Worm (Caenorhabditis elegans) whole organism, young adult: Measurements from ENCODE around the gene F56A8.8.
"Not testable (repeated sequence)": the region's sequence is repeated elsewhere in the genome, so short reads cannot be mapped to it uniquely, and the experiment has no call there.

Experiments used
- B0019.2 ChIP-seq: fragments of 200-800 bp; sonication (Bioruptor generic); conservative IDR thresholded peaks from 2 replicates; pipeline ENCODE4 v1.3.6; 2022; ENCODE audit warnings: missing genetic modification reagents, missing genetic modification characterization, missing compliant biosample characterization
- K11D2.4 ChIP-seq: fragments of 200-800 bp; sonication (Bioruptor generic); IDR thresholded peaks from 2 replicates; pipeline ENCODE4 v1.3.6; 2022; ENCODE audit warnings: missing genetic modification reagents, missing genetic modification characterization, missing compliant biosample characterization
- K12H6.12 ChIP-seq: fragments of 200-800 bp; sonication (Bioruptor generic); optimal IDR thresholded peaks from 2 replicates; lab custom pipeline; 2018; ENCODE audit warnings: mild to moderate bottlenecking, missing genetic modification characterization, missing compliant biosample characterization
- Y53F4B.3 ChIP-seq: fragments of 200-800 bp; sonication (Bioruptor generic); IDR thresholded peaks from 2 replicates; pipeline ENCODE4 v1.3.6; 2022; ENCODE audit warnings: missing genetic modification reagents, missing genetic modification characterization, missing compliant biosample characterization
- ZK185.1 ChIP-seq: sonication (generic microtip); optimal IDR thresholded peaks from 2 replicates; lab custom pipeline; 2016; ENCODE audit warnings: mild to moderate bottlenecking, missing genetic modification characterization, missing compliant biosample characterization; ENCODE audit not compliant: poor library complexity, severe bottlenecking
- aptf-3 ChIP-seq: fragments of 200-800 bp; sonication (Bioruptor generic); IDR thresholded peaks from 2 replicates; pipeline ENCODE4 v1.3.6; 2022; ENCODE audit warnings: missing genetic modification characterization, missing compliant biosample characterization
- athp-1 ChIP-seq: sonication (generic microtip); optimal IDR thresholded peaks from 2 replicates; lab custom pipeline; 2017; ENCODE audit warnings: mild to moderate bottlenecking, missing genetic modification characterization, missing compliant biosample characterization
- ceh-100 ChIP-seq: fragments of 200-800 bp; sonication (Bioruptor generic); IDR thresholded peaks from 2 replicates; pipeline ENCODE4 v1.3.6; 2022; ENCODE audit warnings: missing genetic modification reagents, missing genetic modification characterization, missing compliant biosample characterization
- ceh-27 ChIP-seq: fragments of 200-800 bp; sonication (Bioruptor generic); optimal IDR thresholded peaks from 2 replicates; lab custom pipeline; 2018; ENCODE audit warnings: mild to moderate bottlenecking, missing genetic modification characterization, moderate library complexity, missing compliant biosample characterization
- ceh-79 ChIP-seq: sonication (generic microtip); optimal IDR thresholded peaks from 2 replicates; lab custom pipeline; 2017; ENCODE audit warnings: mild to moderate bottlenecking, missing genetic modification characterization, missing compliant biosample characterization
- ceh-91 ChIP-seq: fragments of 200-800 bp; sonication (Bioruptor generic); IDR thresholded peaks from 2 replicates; pipeline ENCODE4 v1.3.6; 2022; ENCODE audit warnings: missing genetic modification reagents, missing genetic modification characterization, missing compliant biosample characterization
- chd-7 ChIP-seq: sonication (generic microtip); optimal IDR thresholded peaks from 2 replicates; lab custom pipeline; 2016; ENCODE audit warnings: mild to moderate bottlenecking, missing genetic modification characterization, moderate library complexity, missing compliant biosample characterization
- egrh-3 ChIP-seq: fragments of 200-800 bp; sonication (Bioruptor generic); IDR thresholded peaks from 2 replicates; pipeline ENCODE4 v1.3.6; 2022; ENCODE audit warnings: missing genetic modification reagents, missing genetic modification characterization, missing compliant biosample characterization
- fkh-3 ChIP-seq: sonication (generic microtip); optimal IDR thresholded peaks from 2 replicates; lab custom pipeline; 2016; ENCODE audit warnings: mild to moderate bottlenecking, missing genetic modification characterization, missing compliant biosample characterization
- hmg-1.2 ChIP-seq: fragments of 200-800 bp; sonication (Bioruptor generic); IDR thresholded peaks from 2 replicates; pipeline ENCODE4 v1.3.6; 2022; ENCODE audit warnings: missing genetic modification reagents, missing genetic modification characterization, missing compliant biosample characterization
- hrde-1 ChIP-seq: sonication (generic microtip); optimal IDR thresholded peaks from 2 replicates; lab custom pipeline; 2016; ENCODE audit warnings: missing genetic modification characterization, mild to moderate bottlenecking, missing compliant biosample characterization, moderate library complexity, missing genotype, missing genetic modification reagents, borderline replicate concordance
- let-607 ChIP-seq, 2 experiments: fragments of 200-800 bp in 1 of 2; sonication (Bioruptor generic) in 1 of 2; sonication (generic microtip) in 1 of 2; optimal IDR thresholded peaks; 2 replicates each; lab custom pipeline; 2016 to 2018; ENCODE audit warnings: mild to moderate bottlenecking in 2 of 2, missing compliant biosample characterization in 2 of 2, missing genetic modification characterization in 2 of 2, moderate library complexity in 2 of 2, missing genotype in 1 of 2
- lin-26 ChIP-seq: fragments of 200-800 bp; sonication (Bioruptor generic); IDR thresholded peaks from 2 replicates; pipeline ENCODE4 v1.3.6; 2022; ENCODE audit warnings: missing genetic modification reagents, missing genetic modification characterization, missing compliant biosample characterization
- lin-35 ChIP-seq, 3 experiments: fragments of 150-350 bp in 2 of 3; sonication (generic microtip) in 1 of 3; optimal IDR thresholded peaks; 2 replicates each; lab custom pipeline; 2014 to 2018; ENCODE audit warnings: missing biosample characterization in 3 of 3, missing genetic modification characterization in 3 of 3, missing genetic modification reagents in 3 of 3
- lsy-27 ChIP-seq: sonication (generic microtip); optimal IDR thresholded peaks from 2 replicates; lab custom pipeline; 2017; ENCODE audit warnings: missing genetic modification characterization, mild to moderate bottlenecking, missing compliant biosample characterization, antibody characterized with exemption, missing genotype, borderline replicate concordance; ENCODE audit not compliant: insufficient read depth
- madf-8 ChIP-seq: fragments of 200-800 bp; sonication (Bioruptor generic); conservative IDR thresholded peaks from 2 replicates; pipeline ENCODE4 v1.3.6; 2022; ENCODE audit warnings: missing genetic modification reagents, missing genetic modification characterization, missing compliant biosample characterization
- mel-28 ChIP-seq: sonication (generic microtip); optimal IDR thresholded peaks from 2 replicates; lab custom pipeline; 2016; ENCODE audit warnings: borderline replicate concordance, mild to moderate bottlenecking, missing genetic modification characterization, missing compliant biosample characterization
- nfyb-1 ChIP-seq: fragments of 200-800 bp; sonication (Bioruptor generic); IDR thresholded peaks from 2 replicates; pipeline ENCODE4 v1.3.6; 2022; ENCODE audit warnings: missing genetic modification reagents, missing genetic modification characterization, missing compliant biosample characterization
- nhr-179 ChIP-seq: sonication (generic microtip); optimal IDR thresholded peaks from 2 replicates; lab custom pipeline; 2016; ENCODE audit warnings: mild to moderate bottlenecking, missing genetic modification characterization, missing compliant biosample characterization
- nhr-27 ChIP-seq: fragments of 200-800 bp; sonication (Bioruptor generic); optimal IDR thresholded peaks from 2 replicates; lab custom pipeline; 2018; ENCODE audit warnings: mild to moderate bottlenecking, missing genetic modification characterization, moderate library complexity, missing compliant biosample characterization
- rec-8 ChIP-seq, 2 experiments: sonication (generic microtip); optimal IDR thresholded peaks; 2 replicates each; lab custom pipeline; 2016; ENCODE audit warnings: mild to moderate bottlenecking in 2 of 2, missing genetic modification characterization in 2 of 2, missing genetic modification reagents in 2 of 2, missing genotype in 2 of 2, missing biosample characterization in 1 of 2, missing compliant biosample characterization in 1 of 2, moderate library complexity in 1 of 2
- snpc-1.1 ChIP-seq: sonication (generic microtip); optimal IDR thresholded peaks from 2 replicates; lab custom pipeline; 2017; ENCODE audit warnings: missing genetic modification characterization, mild to moderate bottlenecking, missing compliant biosample characterization, antibody characterized with exemption, moderate library complexity, missing genotype, missing genetic modification reagents; ENCODE audit not compliant: insufficient read depth
- snpc-3.4 ChIP-seq: sonication (generic microtip); optimal IDR thresholded peaks from 2 replicates; lab custom pipeline; 2017; ENCODE audit warnings: missing genetic modification characterization, mild to moderate bottlenecking, missing compliant biosample characterization, antibody characterized with exemption, moderate library complexity, missing genotype, missing genetic modification reagents
- ztf-25 ChIP-seq: fragments of 200-800 bp; sonication (Bioruptor generic); IDR thresholded peaks from 2 replicates; pipeline ENCODE4 v1.3.6; 2022; ENCODE audit warnings: missing genetic modification reagents, missing genetic modification characterization, missing compliant biosample characterization
- ztf-26 ChIP-seq: sonication (generic microtip); optimal IDR thresholded peaks from 2 replicates; lab custom pipeline; 2017; ENCODE audit warnings: missing genetic modification characterization, missing compliant biosample characterization
- ztf-28 ChIP-seq: fragments of 200-800 bp; sonication (Bioruptor generic); IDR thresholded peaks from 2 replicates; pipeline ENCODE4 v1.3.6; 2022; ENCODE audit warnings: missing genetic modification reagents, missing genetic modification characterization, missing compliant biosample characterization

F56A8.8 gene

DNA sequence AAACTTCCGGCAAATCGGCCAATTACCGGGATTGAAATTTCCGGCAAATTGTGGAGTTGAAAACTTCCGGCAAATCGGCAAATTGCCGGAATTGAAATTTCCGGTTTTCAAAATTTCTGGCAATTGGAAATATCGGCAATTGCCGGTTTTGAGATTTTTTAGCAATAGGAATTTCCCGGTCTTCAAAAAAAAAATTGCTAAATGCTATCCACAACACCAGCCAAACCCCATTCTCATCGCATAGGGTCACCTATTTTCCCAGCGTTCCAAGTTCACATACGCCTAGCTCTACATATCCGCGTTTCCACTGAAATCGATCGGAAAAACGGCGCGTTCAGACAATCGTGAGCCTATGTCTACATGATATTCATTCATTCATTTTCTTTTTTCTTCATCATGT lies at the start of gene F56A8.8:
F56A8.8 (plus strand) TSS at position 301 of the 400 bp plus-strand sequence.
- TF ChIP-seq Y53F4B.3 (GFP tag; lab: Robert Waterston, UW) (no peak), K11D2.4 (GFP tag; lab: Robert Waterston, UW) (no peak), hmg-1.2 (GFP tag; lab: Robert Waterston, UW) (no peak), ztf-28 (GFP tag; lab: Robert Waterston, UW) (no peak), nhr-179 (tag; lab: Kevin White, UChicago) (no peak), ceh-100 (GFP tag; lab: Robert Waterston, UW) (no peak), B0019.2 (no peak), ceh-27 (GFP tag; lab: Kevin White, UChicago) (no peak), ceh-79 (tag; lab: Kevin White, UChicago) (no peak), ztf-26 (tag; lab: Kevin White, UChicago) (no peak), ztf-25 (no peak), lsy-27 (tag; lab: Kevin White, UChicago) (no peak), mel-28 (tag; lab: Kevin White, UChicago) (no peak)

DNA sequence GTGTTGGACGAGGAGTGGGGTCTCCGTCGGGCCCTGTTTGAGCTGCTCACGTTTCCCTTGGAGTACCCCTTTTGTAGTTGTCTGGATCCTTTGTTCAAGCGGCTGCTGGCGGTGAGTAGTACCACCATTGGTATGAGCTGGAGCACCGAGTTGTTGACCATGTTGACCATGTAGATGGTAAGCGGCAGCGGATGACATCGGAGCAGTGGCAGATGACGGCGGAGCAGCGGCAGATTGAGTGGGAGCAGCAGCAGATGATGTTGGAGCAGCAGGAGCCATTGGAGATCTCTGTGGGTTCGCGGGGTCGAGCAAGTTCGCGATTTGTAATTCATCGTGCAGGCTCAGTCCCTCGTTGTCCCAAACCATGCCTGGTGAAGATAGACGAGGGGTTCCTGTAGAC lies 49.3 kb upstream of the F56A8.8 start:
- TF ChIP-seq egrh-3 = peak; percentile 61; the same call in 1 of the 2 replicates

DNA sequence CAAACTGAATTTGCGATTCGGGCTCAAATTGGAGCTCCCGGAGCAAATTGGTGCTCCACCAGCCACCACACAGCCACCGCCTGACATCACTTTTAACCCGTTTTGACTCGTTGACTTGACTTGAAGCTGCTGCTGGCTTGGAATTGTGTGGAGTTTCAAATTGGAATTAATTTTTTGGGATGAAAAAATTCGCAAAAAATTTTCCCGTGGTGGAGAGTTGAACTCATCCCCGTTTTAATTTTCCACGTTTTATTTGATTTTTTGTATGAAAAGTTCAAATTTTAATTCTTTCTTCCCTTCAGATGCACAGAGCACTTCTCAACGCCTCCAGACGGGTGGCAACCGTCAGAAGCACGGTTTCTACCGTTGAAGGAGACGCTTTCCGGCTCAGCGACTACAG lies 40.2 kb upstream of the F56A8.8 start, which contains the start of gene Y43F4A.4:
Y43F4A.4 (plus strand) TSS at position 301 of the 400 bp plus-strand sequence.
- not testable (repeated sequence) for TF ChIP-seq athp-1 (tag; lab: Kevin White, UChicago); nfyb-1 (GFP tag; lab: Robert Waterston, UW); lin-35 (GFP tag; optimal IDR thresholded peaks at IDR 0.05; lab: Kevin White, UChicago)

DNA sequence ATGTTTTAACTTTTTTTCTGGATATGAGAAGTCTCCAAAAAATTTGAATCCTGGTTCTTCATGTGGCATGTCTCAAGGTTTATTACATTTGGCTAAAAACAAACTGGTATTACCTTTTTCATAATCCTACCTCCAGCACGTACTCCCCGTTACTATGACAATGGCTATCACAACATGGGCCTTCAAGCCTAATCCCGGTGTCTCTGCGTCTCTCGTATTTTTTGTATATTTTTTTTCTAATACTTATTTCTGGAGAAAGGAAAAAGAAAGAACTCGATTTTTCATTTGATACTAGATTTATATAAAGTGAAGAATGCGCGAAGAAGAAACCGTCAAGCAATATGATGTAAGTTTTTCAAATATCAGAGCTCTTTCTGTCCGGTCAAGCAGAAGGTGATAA lies 39.3 kb upstream of the F56A8.8 start, which contains the start of gene anoh-1:
anoh-1 (plus strand) TSS at position 301 of the 400 bp plus-strand sequence.
- no peak for TF ChIP-seq fkh-3
- no peak for TF ChIP-seq hmg-1.2 (GFP tag; lab: Robert Waterston, UW)
- no peak for TF ChIP-seq aptf-3 (GFP tag; lab: Robert Waterston, UW)
- no peak for TF ChIP-seq snpc-1.1 (tag; lab: Kevin White, UChicago)
- TF ChIP-seq nhr-27 (tag; lab: Kevin White, UChicago) = no peak
- TF ChIP-seq Y53F4B.3 (GFP tag; lab: Robert Waterston, UW) = no peak
- no peak for TF ChIP-seq ZK185.1 (tag; lab: Kevin White, UChicago)
- no peak for TF ChIP-seq hrde-1 (tag; lab: Kevin White, UChicago)
- TF ChIP-seq madf-8 (GFP tag; lab: Robert Waterston, UW) = no peak
- no peak for TF ChIP-seq ztf-25
- TF ChIP-seq ztf-28 (GFP tag; lab: Robert Waterston, UW) = no peak
- no peak for TF ChIP-seq ceh-91 (GFP tag; lab: Robert Waterston, UW)
- TF ChIP-seq let-607 (tag; optimal IDR thresholded peaks at IDR 0.05; lab: Kevin White, UChicago) = no peak
- no peak for TF ChIP-seq snpc-3.4
- TF ChIP-seq rec-8 (tag; optimal IDR thresholded peaks at IDR 0.05; lab: Kevin White, UChicago) = no peak
- no peak for TF ChIP-seq K12H6.12

DNA sequence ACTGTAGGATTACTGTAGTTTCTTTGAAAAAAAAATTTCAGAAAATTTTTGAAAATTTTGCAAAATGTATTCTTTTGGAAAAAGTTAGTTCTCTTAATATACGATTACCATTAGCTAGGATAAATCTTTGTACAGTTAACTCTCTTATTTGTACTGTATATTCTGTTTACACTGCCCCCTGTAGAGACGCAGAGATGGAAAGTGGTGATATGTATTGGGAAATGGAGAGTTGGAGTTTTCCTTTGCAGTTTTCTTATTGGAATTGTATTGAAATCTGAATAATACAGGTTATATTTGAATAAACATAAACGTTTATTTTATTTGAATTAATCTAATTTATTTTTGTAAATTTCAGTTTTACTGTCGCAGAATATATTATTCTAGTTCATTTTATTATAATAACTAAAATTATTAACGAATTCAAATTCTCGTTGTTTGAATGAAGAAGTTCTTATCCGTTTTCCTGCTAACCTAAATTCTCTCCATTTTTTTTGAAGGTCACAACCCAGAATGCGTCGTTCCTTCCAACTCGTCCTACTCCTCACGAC lies 31.3 kb upstream of the F56A8.8 start, which contains the start of gene F56A8.9:
F56A8.9 (plus strand) TSS at position 498 of the 548 bp plus-strand sequence.
- TF ChIP-seq lin-26 = no peak
- TF ChIP-seq hmg-1.2 (GFP tag; lab: Robert Waterston, UW) = peak; percentile 42; the same call in 1 of the 2 replicates
- no peak for TF ChIP-seq chd-7 (tag; lab: Kevin White, UChicago)
- TF ChIP-seq let-607 (tag; optimal IDR thresholded peaks at IDR 0.05; lab: Kevin White, UChicago) = peak in 1 of 2 experiments; percentile 73
